Worm (Caenorhabditis elegans): ENCODE measurements around the gene sdf-9.
A peak's percentile ranks its signal among the peaks of the same experiment; 100 is the strongest.

sdf-9 gene

DNA sequence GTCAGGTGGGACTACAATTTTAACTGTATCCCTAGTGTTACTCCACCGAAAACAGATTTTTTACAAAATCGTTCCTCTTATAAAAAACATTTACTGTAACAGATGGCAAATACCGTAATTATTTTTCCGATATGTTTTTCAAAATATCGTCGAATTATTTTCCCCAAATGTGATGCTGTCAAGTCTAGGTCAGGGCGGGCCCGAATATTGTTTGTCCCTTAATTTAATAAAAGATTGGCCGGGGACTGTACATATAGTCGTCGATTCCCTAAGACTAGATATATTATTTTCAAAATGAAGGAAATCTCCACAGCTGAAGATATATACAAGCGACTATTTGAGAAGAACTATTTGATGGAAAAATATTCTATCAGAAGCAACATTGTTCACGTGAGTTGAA is at the start of gene sdf-9:
Gene sdf-9, plus strand, starts transcription at position 301 of the 400 bp plus-strand sequence.
- TF ChIP-seq lsy-2 (tag; optimal IDR thresholded peaks at IDR 0.05) (no peak), nhr-11 (tag; optimal IDR thresholded peaks at IDR 0.05) (no peak), lin-13 (GFP tag; optimal IDR thresholded peaks at IDR 0.05) (no peak), aly-2 (tag; optimal IDR thresholded peaks at IDR 0.05) (no peak), mbf-1 (tag; optimal IDR thresholded peaks at IDR 0.05) (no peak), ztf-11 (tag; optimal IDR thresholded peaks at IDR 0.05) (no peak), unc-55 (GFP tag; optimal IDR thresholded peaks at IDR 0.05) (no peak), blmp-1 (tag; optimal IDR thresholded peaks at IDR 0.05; ENCODE audit: insufficient read depth) (no peak), ama-1 (optimal IDR thresholded peaks at IDR 0.05) (no peak), ceh-16 (tag; optimal IDR thresholded peaks at IDR 0.05) (no peak), snpc-4 (tag; optimal IDR thresholded peaks at IDR 0.05) (no peak), sma-3 (GFP tag; optimal IDR thresholded peaks at IDR 0.05) (no peak), nhr-10 (tag; optimal IDR thresholded peaks at IDR 0.05) (no peak)

DNA sequence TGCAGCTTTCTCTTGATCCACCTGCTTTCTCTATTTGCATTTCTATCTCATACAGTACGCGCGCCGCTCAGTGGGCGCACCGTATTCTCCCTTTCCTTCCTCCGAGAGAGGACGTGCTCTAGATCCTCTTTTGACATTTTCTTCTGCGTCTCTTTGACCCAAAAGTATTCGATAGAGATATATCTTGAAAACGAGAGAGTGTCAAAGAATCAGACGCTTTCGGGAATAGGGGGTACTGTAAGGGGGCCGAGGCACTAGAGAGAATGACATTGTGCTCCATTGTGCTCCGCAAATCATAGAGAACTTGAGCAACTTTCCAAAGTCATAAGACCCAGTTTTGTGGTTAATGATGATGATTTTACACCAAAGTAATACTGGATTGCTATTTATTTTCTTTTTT is 48.9 kb upstream of the sdf-9 start:
- TF ChIP-seq nhr-21 (tag; optimal IDR thresholded peaks at IDR 0.05) (no peak), ama-1 (optimal IDR thresholded peaks at IDR 0.05) (no peak), C34F6.9 (tag; optimal IDR thresholded peaks at IDR 0.05) (no peak), lin-11 (tag; optimal IDR thresholded peaks at IDR 0.05) (no peak), nhr-25 (tag; optimal IDR thresholded peaks at IDR 0.05) (no peak), nhr-77 (tag; optimal IDR thresholded peaks at IDR 0.05) (no peak), unc-39 (tag; optimal IDR thresholded peaks at IDR 0.05) (no peak), ceh-16 (tag; optimal IDR thresholded peaks at IDR 0.05) (no peak), nhr-12 (tag; optimal IDR thresholded peaks at IDR 0.05) (no peak), ceh-82 (tag; optimal IDR thresholded peaks at IDR 0.05) (no peak), sma-9 (GFP tag; optimal IDR thresholded peaks at IDR 0.05) (peak; percentile 15), sma-9 (tag; optimal IDR thresholded peaks at IDR 0.05) (no peak), ZK546.5 (tag; optimal IDR thresholded peaks at IDR 0.05) (no peak), R02D3.7 (tag; optimal IDR thresholded peaks at IDR 0.05) (no peak), mbf-1 (tag; optimal IDR thresholded peaks at IDR 0.05) (no peak), Y55F3AM.14 (GFP tag; optimal IDR thresholded peaks at IDR 0.05) (no peak), aly-2 (tag; optimal IDR thresholded peaks at IDR 0.05) (no peak), dmd-4 (tag; optimal IDR thresholded peaks at IDR 0.05) (no peak), elt-1 (tag; optimal IDR thresholded peaks at IDR 0.05) (no peak), nhr-237 (tag; optimal IDR thresholded peaks at IDR 0.05) (no peak), lin-13 (GFP tag; optimal IDR thresholded peaks at IDR 0.05) (no peak), unc-62 (GFP tag; optimal IDR thresholded peaks at IDR 0.05) (no peak), ztf-4 (tag; optimal IDR thresholded peaks at IDR 0.05) (no peak), lsy-2 (tag; optimal IDR thresholded peaks at IDR 0.05) (peak in 1 of 2 experiments; percentile 0), gmeb-1 (tag; optimal IDR thresholded peaks at IDR 0.05) (no peak), sem-4 (tag; optimal IDR thresholded peaks at IDR 0.05) (no peak), egl-27 (tag; optimal IDR thresholded peaks at IDR 0.05) (no peak), nhr-129 (tag; optimal IDR thresholded peaks at IDR 0.05) (peak; percentile 49), F13H6.1 (tag; optimal IDR thresholded peaks at IDR 0.05) (peak; percentile 52), blmp-1 (tag; optimal IDR thresholded peaks at IDR 0.05; ENCODE audit: insufficient read depth) (no peak), zag-1 (tag; optimal IDR thresholded peaks at IDR 0.05) (no peak), peb-1 (tag; optimal IDR thresholded peaks at IDR 0.05) (no peak), alr-1 (tag; optimal IDR thresholded peaks at IDR 0.05) (no peak)

DNA sequence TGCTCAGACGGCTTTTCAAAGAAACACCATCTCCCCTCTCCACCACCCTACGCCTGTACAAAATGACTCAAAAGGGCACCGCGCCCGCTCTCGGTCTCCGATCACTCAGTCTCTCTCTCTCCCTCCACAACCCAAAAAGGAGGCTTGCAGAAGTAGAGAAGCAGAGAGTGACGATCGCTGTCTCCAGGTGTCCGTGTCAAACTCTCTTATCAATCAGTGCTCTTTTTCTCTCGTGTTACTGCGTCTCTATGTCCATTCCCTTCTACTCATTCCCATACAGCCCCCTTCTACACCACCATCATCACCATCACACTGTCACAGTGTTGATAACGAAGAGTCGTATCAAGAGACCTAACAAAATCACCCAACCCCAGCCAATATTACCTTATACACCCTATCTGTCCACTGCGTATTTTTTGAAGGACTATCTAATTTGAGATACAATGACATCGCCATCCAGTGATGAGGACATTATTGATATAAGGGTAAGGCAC is 45.4 kb upstream of the sdf-9 start, which contains the start of gene pha-4:
Gene pha-4, plus strand, starts transcription at position 444 of the 494 bp plus-strand sequence.
- no peak for TF ChIP-seq dmd-4 (tag; optimal IDR thresholded peaks at IDR 0.05)
- no peak for TF ChIP-seq sma-3 (GFP tag; optimal IDR thresholded peaks at IDR 0.05)
- no peak for TF ChIP-seq mab-5 (tag; optimal IDR thresholded peaks at IDR 0.05)
- TF ChIP-seq F13H6.1 (tag; optimal IDR thresholded peaks at IDR 0.05) = peak; percentile 2
- peak; percentile 14 for TF ChIP-seq gmeb-1 (tag; optimal IDR thresholded peaks at IDR 0.05)
- no peak for TF ChIP-seq unc-55 (GFP tag; optimal IDR thresholded peaks at IDR 0.05)
- no peak for TF ChIP-seq lin-11 (tag; optimal IDR thresholded peaks at IDR 0.05)
- TF ChIP-seq ztf-1 (GFP tag; conservative IDR thresholded peaks at IDR 0.05) = no peak
- no peak for TF ChIP-seq ceh-16 (tag; optimal IDR thresholded peaks at IDR 0.05)
- no peak for TF ChIP-seq nhr-12 (tag; optimal IDR thresholded peaks at IDR 0.05)
- peak; percentile 26 for TF ChIP-seq sma-9 (GFP tag; optimal IDR thresholded peaks at IDR 0.05)
- no peak for TF ChIP-seq sma-9 (tag; optimal IDR thresholded peaks at IDR 0.05)
- TF ChIP-seq nhr-129 (tag; optimal IDR thresholded peaks at IDR 0.05) = peak; percentile 22
- TF ChIP-seq crh-2 (tag; optimal IDR thresholded peaks at IDR 0.05) = peak; percentile 44
- TF ChIP-seq fos-1 (tag; optimal IDR thresholded peaks at IDR 0.05) = peak; percentile 97
